Worm (Caenorhabditis elegans) whole organism, L3 larva: ENCODE measurements around the gene tsp-4.
"Not testable (repeated sequence)": the region's sequence is repeated elsewhere in the genome, so short reads cannot be mapped to it uniquely, and the experiment has no call there.

Source experiments
- R02D3.7 ChIP-seq: fragments of 150-350 bp; optimal IDR thresholded peaks from 2 replicates; lab custom pipeline; 2014; ENCODE audit warnings: missing biosample characterization, missing genetic modification characterization
- ZK546.5 ChIP-seq: sonication (generic microtip); optimal IDR thresholded peaks from 2 replicates; lab custom pipeline; 2017; ENCODE audit warnings: missing biosample characterization, missing genetic modification characterization
- aly-2 ChIP-seq: fragments of 150-350 bp; optimal IDR thresholded peaks from 2 replicates; lab custom pipeline; 2014; ENCODE audit warnings: missing biosample characterization, missing genetic modification characterization
- ama-1 ChIP-seq: fragments of 150-350 bp; optimal IDR thresholded peaks from 2 replicates; lab custom pipeline; 2018
- ceh-16 ChIP-seq: sonication (generic microtip); optimal IDR thresholded peaks from 2 replicates; lab custom pipeline; 2017; ENCODE audit warnings: missing biosample characterization, missing genetic modification characterization
- ceh-28 ChIP-seq: fragments of 150-350 bp; optimal IDR thresholded peaks from 2 replicates; lab custom pipeline; 2014; ENCODE audit warnings: missing biosample characterization, missing genetic modification reagents, missing genetic modification characterization
- ceh-82 ChIP-seq: fragments of 150-350 bp; optimal IDR thresholded peaks from 2 replicates; lab custom pipeline; 2014; ENCODE audit warnings: missing biosample characterization, missing genetic modification characterization
- ceh-9 ChIP-seq: sonication (generic microtip); optimal IDR thresholded peaks from 2 replicates; lab custom pipeline; 2018; ENCODE audit warnings: missing biosample characterization, missing genetic modification characterization
- daf-12 ChIP-seq: fragments of 150-350 bp; optimal IDR thresholded peaks from 2 replicates; lab custom pipeline; 2014; ENCODE audit warnings: missing biosample characterization, missing genetic modification reagents, missing genetic modification characterization
- egl-27 ChIP-seq: sonication (generic microtip); optimal IDR thresholded peaks from 4 replicates; lab custom pipeline; 2017; ENCODE audit warnings: missing biosample characterization, missing genetic modification reagents, missing genetic modification characterization
- egl-5 ChIP-seq: fragments of 150-350 bp; optimal IDR thresholded peaks from 2 replicates; lab custom pipeline; 2017; ENCODE audit warnings: missing biosample characterization, missing genetic modification reagents, missing genetic modification characterization, inconsistent platforms
- elt-1 ChIP-seq: fragments of 150-350 bp; optimal IDR thresholded peaks from 2 replicates; lab custom pipeline; 2014; ENCODE audit warnings: missing biosample characterization, missing genetic modification characterization
- elt-3 ChIP-seq, 3 experiments: fragments of 150-350 bp in 1 of 3; sonication (generic microtip) in 2 of 3; optimal IDR thresholded peaks; 2 replicates in 2 of 3; 4 replicates in 1 of 3; lab custom pipeline; 2014 to 2017; ENCODE audit warnings: missing biosample characterization in 3 of 3, missing genetic modification characterization in 3 of 3
- eor-1 ChIP-seq, 2 experiments: fragments of 150-350 bp; optimal IDR thresholded peaks; 2 replicates each; lab custom pipeline; 2014 to 2018; ENCODE audit warnings: missing biosample characterization in 2 of 2, missing genetic modification characterization in 2 of 2
- fkh-10 ChIP-seq: sonication (generic microtip); optimal IDR thresholded peaks from 2 replicates; lab custom pipeline; 2017; ENCODE audit warnings: missing biosample characterization, missing genetic modification reagents, missing genetic modification characterization
- fkh-2 ChIP-seq: fragments of 150-350 bp; optimal IDR thresholded peaks from 2 replicates; lab custom pipeline; 2014; ENCODE audit warnings: missing biosample characterization, missing genetic modification reagents, missing genetic modification characterization
- fos-1 ChIP-seq: fragments of 150-350 bp; optimal IDR thresholded peaks from 2 replicates; lab custom pipeline; 2014; ENCODE audit warnings: missing biosample characterization, missing genetic modification characterization
- hmg-11 ChIP-seq: sonication (generic microtip); optimal IDR thresholded peaks from 2 replicates; lab custom pipeline; 2016; ENCODE audit warnings: missing genetic modification characterization, missing compliant biosample characterization
- lin-15B ChIP-seq: fragments of 150-350 bp; optimal IDR thresholded peaks from 2 replicates; lab custom pipeline; 2014; ENCODE audit warnings: missing biosample characterization, missing genetic modification characterization
- lin-39 ChIP-seq: fragments of 150-350 bp; optimal IDR thresholded peaks from 2 replicates; lab custom pipeline; 2018; ENCODE audit warnings: missing biosample characterization, missing genetic modification reagents, missing genetic modification characterization
- mdl-1 ChIP-seq: fragments of 150-350 bp; optimal IDR thresholded peaks from 2 replicates; lab custom pipeline; 2014; ENCODE audit warnings: missing biosample characterization, missing genetic modification characterization
- nfya-1 ChIP-seq: sonication (generic microtip); optimal IDR thresholded peaks from 2 replicates; lab custom pipeline; 2017; ENCODE audit warnings: missing genetic modification characterization, mild to moderate bottlenecking, missing compliant biosample characterization, antibody characterized with exemption, moderate library complexity; ENCODE audit not compliant: insufficient read depth
- nhr-12 ChIP-seq: fragments of 150-350 bp; optimal IDR thresholded peaks from 2 replicates; lab custom pipeline; 2014; ENCODE audit warnings: missing biosample characterization, missing genetic modification characterization
- nhr-237 ChIP-seq: fragments of 150-350 bp; optimal IDR thresholded peaks from 2 replicates; lab custom pipeline; 2014; ENCODE audit warnings: missing biosample characterization, missing genetic modification characterization
- nhr-28 ChIP-seq: fragments of 150-350 bp; optimal IDR thresholded peaks from 2 replicates; lab custom pipeline; 2014; ENCODE audit warnings: missing biosample characterization, missing genetic modification characterization
- nhr-43 ChIP-seq: sonication (generic microtip); optimal IDR thresholded peaks from 2 replicates; lab custom pipeline; 2016; ENCODE audit warnings: mild to moderate bottlenecking, missing genetic modification characterization, missing compliant biosample characterization; ENCODE audit not compliant: poor library complexity, severe bottlenecking
- nhr-67 ChIP-seq: fragments of 150-350 bp; optimal IDR thresholded peaks from 2 replicates; lab custom pipeline; 2014; ENCODE audit warnings: missing biosample characterization, missing genetic modification characterization
- nhr-77 ChIP-seq: fragments of 150-350 bp; optimal IDR thresholded peaks from 2 replicates; lab custom pipeline; 2014; ENCODE audit warnings: missing biosample characterization, missing genetic modification characterization
- pha-4 ChIP-seq: fragments of 150-350 bp; optimal IDR thresholded peaks from 2 replicates; lab custom pipeline; 2014; ENCODE audit warnings: missing biosample characterization, missing genetic modification reagents, missing genetic modification characterization
- pqm-1 ChIP-seq: fragments of 150-350 bp; optimal IDR thresholded peaks from 2 replicates; lab custom pipeline; 2017; ENCODE audit warnings: missing biosample characterization, missing genetic modification characterization, inconsistent platforms
- sea-2 ChIP-seq: fragments of 150-350 bp; sonication (generic microtip); optimal IDR thresholded peaks from 4 replicates; lab custom pipeline; 2014; ENCODE audit warnings: missing biosample characterization, missing genetic modification reagents, missing genetic modification characterization
- tbx-2 ChIP-seq: sonication (generic microtip); optimal IDR thresholded peaks from 2 replicates; lab custom pipeline; 2016; ENCODE audit warnings: mild to moderate bottlenecking, missing genetic modification characterization, missing compliant biosample characterization
- unc-39 ChIP-seq: sonication (generic microtip); optimal IDR thresholded peaks from 4 replicates; lab custom pipeline; 2017; ENCODE audit warnings: missing biosample characterization, missing genetic modification characterization
- unc-62 ChIP-seq: fragments of 150-350 bp; sonication (generic microtip); optimal IDR thresholded peaks from 4 replicates; lab custom pipeline; 2014; ENCODE audit warnings: missing biosample characterization, missing genetic modification reagents, missing genetic modification characterization
- zag-1 ChIP-seq: fragments of 150-350 bp; optimal IDR thresholded peaks from 2 replicates; lab custom pipeline; 2014; ENCODE audit warnings: missing biosample characterization, missing genetic modification characterization
- ztf-11 ChIP-seq: fragments of 150-350 bp; optimal IDR thresholded peaks from 2 replicates; lab custom pipeline; 2014; ENCODE audit warnings: missing biosample characterization, missing genetic modification characterization
- ztf-4 ChIP-seq: fragments of 150-350 bp; optimal IDR thresholded peaks from 2 replicates; lab custom pipeline; 2014; ENCODE audit warnings: missing biosample characterization, missing genetic modification characterization

Gene tsp-4

ce11 chrIV:12522521-12522920 is 2.5 kb upstream of the tsp-4 start, which contains the start of gene sru-13:
TSS of gene sru-13 (minus strand) at chrIV:12522621.
- TF ChIP-seq nhr-77 (tag; lab: Kevin White, UChicago) (no peak), pha-4 (tag; lab: Kevin White, UChicago) (no peak), daf-12 (tag; lab: Kevin White, UChicago) (no peak), egl-27 (tag; lab: Kevin White, UChicago) (no peak), ceh-82 (tag; lab: Kevin White, UChicago) (no peak), fos-1 (no peak), nhr-237 (tag; lab: Kevin White, UChicago) (no peak)

- TF ChIP-seq nfya-1; pqm-1 (tag; lab: Kevin White, UChicago); fkh-2 (tag; lab: Kevin White, UChicago): not testable (repeated sequence)
These were observed 14.7 kb downstream of the tsp-4 start, which contains the start of gene sru-17 for ce11 chrIV:12505397-12505796. TSS of gene sru-17 (plus strand) at chrIV:12505697.

ce11 chrIV:12501956-12502355 is 18.1 kb downstream of the tsp-4 start, which contains the start of gene sru-18:
TSS of gene sru-18 (plus strand) at chrIV:12502256.
- TF ChIP-seq pha-4 (tag; lab: Kevin White, UChicago) (no peak), hmg-11 (tag; lab: Kevin White, UChicago) (no peak), nhr-67 (tag; lab: Kevin White, UChicago) (no peak), ztf-4 (tag; lab: Kevin White, UChicago) (no peak), lin-39 (tag; lab: Kevin White, UChicago) (no peak), ceh-9 (no peak), tbx-2 (tag; lab: Kevin White, UChicago) (no peak), nhr-237 (tag; lab: Kevin White, UChicago) (no peak), elt-1 (tag; lab: Kevin White, UChicago) (no peak), ceh-82 (tag; lab: Kevin White, UChicago) (no peak), zag-1 (tag; lab: Kevin White, UChicago) (no peak), nhr-43 (tag; lab: Kevin White, UChicago) (no peak), fkh-2 (tag; lab: Kevin White, UChicago) (no peak), unc-39 (tag; lab: Kevin White, UChicago) (no peak), aly-2 (no peak), eor-1 (tag; optimal IDR thresholded peaks at IDR 0.05; lab: Kevin White, UChicago) (no peak), nhr-77 (tag; lab: Kevin White, UChicago) (no peak), nhr-12 (tag; lab: Kevin White, UChicago) (no peak), fos-1 (no peak), lin-15B (tag; lab: Kevin White, UChicago) (no peak)

ce11 chrIV:12498238-12498637 is 21.8 kb downstream of the tsp-4 start, which contains the start of gene sru-19:
TSS of gene sru-19 (plus strand) at chrIV:12498538.
- TF ChIP-seq elt-1 (tag; lab: Kevin White, UChicago) = no peak
- TF ChIP-seq ceh-16 (tag; lab: Kevin White, UChicago) = no peak
- no peak for TF ChIP-seq mdl-1 (tag; lab: Kevin White, UChicago)
- no peak for TF ChIP-seq R02D3.7

ce11 chrIV:12495196-12495595 is 24.9 kb downstream of the tsp-4 start, which contains the start of gene sru-20:
TSS of gene sru-20 (plus strand) at chrIV:12495496.
- TF ChIP-seq unc-62 (GFP tag; lab: Kevin White, UChicago) = no peak
- no peak for TF ChIP-seq elt-3 (tag; optimal IDR thresholded peaks at IDR 0.05; lab: Kevin White, UChicago)
- TF ChIP-seq fkh-2 (tag; lab: Kevin White, UChicago) = no peak
- no peak for TF ChIP-seq ZK546.5 (tag; lab: Kevin White, UChicago)
- no peak for TF ChIP-seq pqm-1 (tag; lab: Kevin White, UChicago)
- no peak for TF ChIP-seq sea-2 (GFP tag; lab: Kevin White, UChicago)
- no peak for TF ChIP-seq elt-1 (tag; lab: Kevin White, UChicago)
- no peak for TF ChIP-seq daf-12 (tag; lab: Kevin White, UChicago)
- no peak for TF ChIP-seq ztf-4 (tag; lab: Kevin White, UChicago)

ce11 chrIV:12490491-12490890 is 29.6 kb downstream of the tsp-4 start, which contains the start of gene him-6:
TSS of gene him-6 (plus strand) at chrIV:12490791.
- TF ChIP-seq fkh-10 (GFP tag; lab: Kevin White, UChicago) = no peak
- TF ChIP-seq pha-4 (tag; lab: Kevin White, UChicago) = no peak
- TF ChIP-seq fkh-2 (tag; lab: Kevin White, UChicago) = no peak
- no peak for TF ChIP-seq eor-1 (tag; optimal IDR thresholded peaks at IDR 0.05; lab: Kevin White, UChicago)
- no peak for TF ChIP-seq nhr-28 (tag; lab: Kevin White, UChicago)
- no peak for TF ChIP-seq daf-12 (tag; lab: Kevin White, UChicago)
- TF ChIP-seq ceh-28 (tag; lab: Kevin White, UChicago) = no peak
- TF ChIP-seq egl-5 (tag; lab: Kevin White, UChicago) = no peak
- TF ChIP-seq nfya-1 = no peak
- TF ChIP-seq ama-1 (lab: Kevin White, UChicago) = no peak
- no peak for TF ChIP-seq mdl-1 (tag; lab: Kevin White, UChicago)
- TF ChIP-seq nhr-237 (tag; lab: Kevin White, UChicago) = no peak
- TF ChIP-seq lin-39 (tag; lab: Kevin White, UChicago) = no peak
- TF ChIP-seq nhr-77 (tag; lab: Kevin White, UChicago) = no peak
- TF ChIP-seq tbx-2 (tag; lab: Kevin White, UChicago) = no peak
- no peak for TF ChIP-seq ceh-9
- TF ChIP-seq fos-1 = no peak
- TF ChIP-seq ceh-82 (tag; lab: Kevin White, UChicago) = no peak
- TF ChIP-seq ztf-11 = no peak
